Worm (Caenorhabditis elegans) whole organism, midembryonic: ENCODE data around the gene lgc-41.

ENCODE experiments used
- cog-1 ChIP-seq: sonication (generic microtip); optimal IDR thresholded peaks from 2 replicates; lab custom pipeline; 2016; ENCODE audit warnings: missing genetic modification characterization, missing compliant biosample characterization
- flt-1 ChIP-seq: fragments of 200-800 bp; sonication (Bioruptor generic); IDR thresholded peaks from 2 replicates; pipeline ENCODE4 v1.3.6; 2022; ENCODE audit warnings: missing genetic modification characterization, missing compliant biosample characterization
- ref-1 ChIP-seq: fragments of 200-800 bp; sonication (Bioruptor generic); conservative IDR thresholded peaks from 2 replicates; pipeline ENCODE4 v1.3.6; 2022; ENCODE audit warnings: missing genetic modification reagents, missing genetic modification characterization, missing compliant biosample characterization
- tab-1 ChIP-seq: fragments of 200-800 bp; sonication (Bioruptor generic); IDR thresholded peaks from 2 replicates; pipeline ENCODE4 v1.3.6; 2022; ENCODE audit warnings: missing genetic modification characterization, missing compliant biosample characterization
- ztf-23 ChIP-seq: fragments of 200-800 bp; sonication (Bioruptor generic); IDR thresholded peaks from 2 replicates; pipeline ENCODE4 v1.3.6; 2022; ENCODE audit warnings: missing genetic modification reagents, missing genetic modification characterization, missing compliant biosample characterization

- TF ChIP-seq flt-1 (GFP tag; lab: Robert Waterston, UW) (no peak), ztf-23 (no peak), tab-1 (GFP tag; lab: Robert Waterston, UW) (no peak), ref-1 (no peak), cog-1 (tag; lab: Kevin White, UChicago) (no peak)
Observed at ce11 chrX:10443836-10444235, 10.2 kb upstream of the lgc-41 start, which contains the start of gene C39B10.3.
